Fruit fly (Drosophila melanogaster) whole organism, wandering third instar larva: ENCODE measurements around the gene CG45076.
A peak's percentile ranks its signal among the peaks of the same experiment; 100 is the strongest.

Source experiments
- Abd-B ChIP-seq: fragments of >200 bp; optimal IDR thresholded peaks from 2 replicates; lab custom pipeline; 2017; ENCODE audit warnings: missing biosample characterization, missing genetic modification characterization
- CG32264 ChIP-seq: fragments of 200-800 bp; sonication (Bioruptor generic); optimal IDR thresholded peaks from 2 replicates; lab custom pipeline; 2016; ENCODE audit warnings: missing biosample characterization, missing genetic modification characterization
- CG9705 ChIP-seq: fragments of 200-800 bp; sonication (Bioruptor generic); optimal IDR thresholded peaks from 2 replicates; lab custom pipeline; 2018; ENCODE audit warnings: missing biosample characterization, mild to moderate bottlenecking, missing genetic modification characterization
- CrebA ChIP-seq: fragments of 200-800 bp; sonication (Bioruptor generic); optimal IDR thresholded peaks from 2 replicates; lab custom pipeline; 2016; ENCODE audit warnings: missing biosample characterization, mild to moderate bottlenecking, missing genetic modification characterization, borderline replicate concordance
- Dfd ChIP-seq: fragments of >200 bp; optimal IDR thresholded peaks from 2 replicates; lab custom pipeline; 2017; ENCODE audit warnings: missing biosample characterization, missing genetic modification characterization
- Dif ChIP-seq: fragments of 200-275, 200-300 bp; sonication (Bioruptor generic); optimal IDR thresholded peaks from 2 replicates; lab custom pipeline; 2018; ENCODE audit warnings: missing biosample characterization, missing genetic modification characterization; ENCODE audit not compliant: partially characterized antibody
- GATAd ChIP-seq: sonication (Bioruptor generic); optimal IDR thresholded peaks from 2 replicates; lab custom pipeline; 2016; ENCODE audit warnings: missing biosample characterization, missing genetic modification characterization
- HLH106 ChIP-seq: fragments of 200-800 bp; optimal IDR thresholded peaks from 3 replicates; lab custom pipeline; 2019; ENCODE audit warnings: missing biosample characterization, mild to moderate bottlenecking, missing genetic modification characterization, moderate library complexity
- Hnf4 ChIP-seq: fragments of 200-800 bp; sonication (Bioruptor generic); optimal IDR thresholded peaks from 2 replicates; lab custom pipeline; 2016; ENCODE audit warnings: missing biosample characterization, mild to moderate bottlenecking, missing genetic modification characterization
- Hr78 ChIP-seq: fragments of >200 bp; optimal IDR thresholded peaks from 2 replicates; lab custom pipeline; 2017; ENCODE audit warnings: missing biosample characterization, missing genetic modification characterization
- Hr83 ChIP-seq: fragments of 200-300 bp; sonication (Bioruptor generic); optimal IDR thresholded peaks from 2 replicates; lab custom pipeline; 2016; ENCODE audit warnings: missing biosample characterization, mild to moderate bottlenecking, missing genetic modification characterization, moderate library complexity; ENCODE audit not compliant: poor library complexity, severe bottlenecking
- Jra ChIP-seq: sonication (Bioruptor generic); optimal IDR thresholded peaks from 2 replicates; lab custom pipeline; 2016; ENCODE audit warnings: missing biosample characterization, missing genetic modification characterization
- Mio ChIP-seq: sonication (Bioruptor generic); optimal IDR thresholded peaks from 2 replicates; lab custom pipeline; 2016; ENCODE audit warnings: missing biosample characterization, missing genetic modification characterization
- Myc ChIP-seq: fragments of >200 bp; optimal IDR thresholded peaks from 2 replicates; lab custom pipeline; 2017
- N ChIP-seq: fragments of >200 bp; optimal IDR thresholded peaks from 2 replicates; lab custom pipeline; 2018; ENCODE audit warnings: missing biosample characterization, missing external identifiers, missing genetic modification characterization
- OdsH ChIP-seq: fragments of 200-800 bp; sonication (Bioruptor generic); optimal IDR thresholded peaks from 2 replicates; lab custom pipeline; 2016; ENCODE audit warnings: missing biosample characterization, mild to moderate bottlenecking, missing genetic modification characterization
- Rel ChIP-seq, 2 experiments: fragments of 200-800 bp; sonication (Bioruptor generic) in 1 of 2; optimal IDR thresholded peaks; 2 replicates in 1 of 2; 3 replicates in 1 of 2; lab custom pipeline; 2016 to 2019; ENCODE audit warnings: mild to moderate bottlenecking in 2 of 2, missing biosample characterization in 2 of 2, missing genetic modification characterization in 2 of 2, moderate library complexity in 1 of 2
- Vsx2 ChIP-seq: fragments of 200-300, 225-300 bp; sonication (Bioruptor generic); optimal IDR thresholded peaks from 2 replicates; lab custom pipeline; 2018; ENCODE audit warnings: missing biosample characterization, missing genetic modification characterization; ENCODE audit not compliant: partially characterized antibody
- br ChIP-seq: fragments of 200-800 bp; sonication (Bioruptor generic); optimal IDR thresholded peaks from 2 replicates; lab custom pipeline; 2016; ENCODE audit warnings: missing biosample characterization, missing genetic modification characterization
- brk ChIP-seq: fragments of 200-800 bp; sonication (Bioruptor generic); optimal IDR thresholded peaks from 2 replicates; lab custom pipeline; 2016; ENCODE audit warnings: missing biosample characterization, mild to moderate bottlenecking, missing genetic modification characterization
- dl ChIP-seq, 2 experiments: fragments of 175-275, 200-275 bp in 1 of 2; fragments of 200-275 bp in 1 of 2; sonication (Bioruptor generic); optimal IDR thresholded peaks; lab custom pipeline; 2018; ENCODE audit warnings: mild to moderate bottlenecking in 2 of 2, missing biosample characterization in 2 of 2, missing genetic modification characterization in 2 of 2, moderate library complexity in 2 of 2; ENCODE audit not compliant: partially characterized antibody in 2 of 2, insufficient read depth in 1 of 2
- dmrt93B ChIP-seq: fragments of 200-800 bp; sonication (Bioruptor generic); optimal IDR thresholded peaks from 2 replicates; lab custom pipeline; 2018; ENCODE audit warnings: missing biosample characterization, mild to moderate bottlenecking, missing genetic modification characterization
- dsf ChIP-seq: sonication (Bioruptor generic); optimal IDR thresholded peaks from 2 replicates; lab custom pipeline; 2016; ENCODE audit warnings: missing biosample characterization, missing genetic modification characterization, borderline replicate concordance
- ey ChIP-seq: fragments of 200-800 bp; sonication (Bioruptor generic); optimal IDR thresholded peaks from 2 replicates; lab custom pipeline; 2016; ENCODE audit warnings: missing biosample characterization, missing genetic modification characterization
- fru ChIP-seq: fragments of 200-800 bp; sonication (Bioruptor generic); optimal IDR thresholded peaks from 3 replicates; lab custom pipeline; 2016; ENCODE audit warnings: missing biosample characterization, mild to moderate bottlenecking, missing genetic modification characterization
- jim ChIP-seq: fragments of 175-275, 200-325 bp; sonication (Bioruptor generic); optimal IDR thresholded peaks from 2 replicates; lab custom pipeline; 2016; ENCODE audit warnings: missing biosample characterization, mild to moderate bottlenecking, missing genetic modification characterization
- lola ChIP-seq: fragments of >200 bp; optimal IDR thresholded peaks from 2 replicates; lab custom pipeline; 2017; ENCODE audit warnings: missing biosample characterization, missing genetic modification characterization
- pan ChIP-seq: fragments of >200 bp; optimal IDR thresholded peaks from 2 replicates; lab custom pipeline; 2017
- psq ChIP-seq: fragments of 200-800 bp; sonication (Bioruptor generic); optimal IDR thresholded peaks from 3 replicates; lab custom pipeline; 2017; ENCODE audit warnings: missing biosample characterization, mild to moderate bottlenecking, missing genetic modification characterization, moderate library complexity
- rgr ChIP-seq: fragments of 200-800 bp; sonication (Bioruptor generic); optimal IDR thresholded peaks from 3 replicates; lab custom pipeline; 2016; ENCODE audit warnings: missing biosample characterization, mild to moderate bottlenecking, missing genetic modification characterization
- sage ChIP-seq: fragments of 200-800 bp; sonication (Bioruptor generic); optimal IDR thresholded peaks from 2 replicates; lab custom pipeline; 2016; ENCODE audit warnings: missing biosample characterization, mild to moderate bottlenecking, missing genetic modification characterization
- sv ChIP-seq: fragments of 200-800 bp; sonication (Bioruptor generic); optimal IDR thresholded peaks from 3 replicates; lab custom pipeline; 2016; ENCODE audit warnings: missing biosample characterization, missing genetic modification characterization
- tai ChIP-seq: sonication (Bioruptor generic); optimal IDR thresholded peaks from 2 replicates; lab custom pipeline; 2016; ENCODE audit warnings: missing biosample characterization, missing genetic modification characterization
- usp ChIP-seq: fragments of >200 bp; optimal IDR thresholded peaks from 2 replicates; lab custom pipeline; 2017; ENCODE audit warnings: missing biosample characterization, missing genetic modification characterization
- woc ChIP-seq: sonication (Bioruptor generic); optimal IDR thresholded peaks from 2 replicates; lab custom pipeline; 2016; ENCODE audit warnings: missing biosample characterization, mild to moderate bottlenecking, missing genetic modification characterization

The CG45076 gene

dm6 chr3R:10777274-10777673 is at the start of gene CG45076, which contains the start of the genes CG45078 and fau:
Gene CG45076 (minus strand): TSS chr3R:10777374.
Gene CG45078 (minus strand): TSS chr3R:10777374.
Gene fau (minus strand): TSS chr3R:10777374.
- TF ChIP-seq fru (GFP tag; lab: Kevin White, UChicago) (no peak), Hr78 (GFP tag; lab: Kevin White, UChicago) (no peak), Vsx2 (GFP tag; lab: Kevin White, UChicago) (no peak), Dif (GFP tag; lab: Kevin White, UChicago) (no peak), ey (GFP tag; lab: Kevin White, UChicago) (no peak), br (no peak), CG9705 (GFP tag; lab: Kevin White, UChicago) (no peak)

- TF ChIP-seq CG9705 (GFP tag; lab: Kevin White, UChicago) = no peak
- peak; percentile 48 for TF ChIP-seq Myc
- TF ChIP-seq Vsx2 (GFP tag; lab: Kevin White, UChicago) = no peak
- no peak for TF ChIP-seq HLH106 (tag; lab: Kevin White, UChicago)
- no peak for TF ChIP-seq sv (GFP tag; lab: Kevin White, UChicago)
- TF ChIP-seq Dif (GFP tag; lab: Kevin White, UChicago) = no peak
- TF ChIP-seq OdsH = no peak
Measured at dm6 chr3R:10815032-10815431, 37.9 kb upstream of the CG45076 start, which contains the start of the genes CG14693 and TTLL15. Gene CG14693 (minus strand): TSS chr3R:10815047. Gene TTLL15 (plus strand): TSS chr3R:10815288.

- TF ChIP-seq Jra (GFP tag; lab: Kevin White, UChicago) (no peak), CG9705 (GFP tag; lab: Kevin White, UChicago) (no peak), Hr78 (GFP tag; lab: Kevin White, UChicago) (no peak), sage (GFP tag; lab: Kevin White, UChicago) (no peak), CG32264 (GFP tag; lab: Kevin White, UChicago) (no peak), dmrt93B (no peak), dsf (GFP tag; lab: Kevin White, UChicago) (no peak), Dif (GFP tag; lab: Kevin White, UChicago) (no peak), Dfd (no peak)
Measured at dm6 chr3R:10803855-10804254, 26.7 kb upstream of the CG45076 start, which contains the start of gene CG14692. Gene CG14692 (minus strand): TSS chr3R:10803955.

- TF ChIP-seq Myc (no peak), CG9705 (GFP tag; lab: Kevin White, UChicago) (no peak), Hr78 (GFP tag; lab: Kevin White, UChicago) (no peak), br (no peak), N (GFP tag; lab: Kevin White, UChicago) (no peak), brk (no peak), jim (no peak), OdsH (no peak), pan (lab: Kevin White, UChicago) (no peak), Mio (GFP tag; lab: Kevin White, UChicago) (no peak), sage (GFP tag; lab: Kevin White, UChicago) (no peak), Vsx2 (GFP tag; lab: Kevin White, UChicago) (no peak), Hr83 (GFP tag; lab: Kevin White, UChicago) (no peak), woc (no peak), fru (GFP tag; lab: Kevin White, UChicago) (no peak), Jra (GFP tag; lab: Kevin White, UChicago) (no peak), Abd-B (GFP tag; lab: Kevin White, UChicago) (no peak), CG32264 (GFP tag; lab: Kevin White, UChicago) (no peak), usp (GFP tag; lab: Kevin White, UChicago) (no peak)
Measured at dm6 chr3R:10792604-10793003, 15.4 kb upstream of the CG45076 start, which contains the start of gene CG14687. Gene CG14687 (plus strand): TSS chr3R:10792904.

dm6 chr3R:10788186-10788585 is 11.0 kb upstream of the CG45076 start, which contains the start of the genes Art1 and Mcm5:
Gene Art1 (minus strand): TSS chr3R:10788226.
Gene Mcm5 (plus strand): TSS chr3R:10788524.
- TF ChIP-seq Vsx2 (GFP tag; lab: Kevin White, UChicago) (no peak), Rel (GFP tag; optimal IDR thresholded peaks at IDR 0.05; lab: Kevin White, UChicago) (no peak), Rel (tag; optimal IDR thresholded peaks at IDR 0.05; lab: Kevin White, UChicago) (peak; percentile 35), Myc (peak; percentile 62), ey (GFP tag; lab: Kevin White, UChicago) (peak; percentile 57), dmrt93B (peak; percentile 50), jim (no peak), Hnf4 (GFP tag; lab: Kevin White, UChicago) (peak; percentile 68), Hr83 (GFP tag; lab: Kevin White, UChicago) (no peak), fru (GFP tag; lab: Kevin White, UChicago) (peak; percentile 64), woc (peak; percentile 66), Dfd (no peak), HLH106 (tag; lab: Kevin White, UChicago) (peak; percentile 52), brk (no peak), Hr78 (GFP tag; lab: Kevin White, UChicago) (no peak), GATAd (GFP tag; lab: Kevin White, UChicago) (peak; percentile 69), Jra (GFP tag; lab: Kevin White, UChicago) (peak; percentile 79), pan (lab: Kevin White, UChicago) (no peak), CG32264 (GFP tag; lab: Kevin White, UChicago) (peak; percentile 10), N (GFP tag; lab: Kevin White, UChicago) (no peak), psq (GFP tag; lab: Kevin White, UChicago) (peak; percentile 41), CrebA (GFP tag; lab: Kevin White, UChicago) (no peak), rgr (GFP tag; lab: Kevin White, UChicago) (peak; percentile 65), CG9705 (GFP tag; lab: Kevin White, UChicago) (peak; percentile 38), Mio (GFP tag; lab: Kevin White, UChicago) (no peak), Abd-B (GFP tag; lab: Kevin White, UChicago) (no peak), dl (GFP tag; optimal IDR thresholded peaks at IDR 0.05; lab: Kevin White, UChicago; ENCODE audit: insufficient read depth in 1 of 2, partially characterized antibody in 2 of 2) (no peak), sv (GFP tag; lab: Kevin White, UChicago) (peak; percentile 49), lola (GFP tag; lab: Kevin White, UChicago) (no peak), Dif (GFP tag; lab: Kevin White, UChicago) (no peak), tai (GFP tag; lab: Kevin White, UChicago) (no peak)
